Worm (Caenorhabditis elegans) whole organism, midembryonic: ENCODE data around the gene F37A8.1.

Source experiments
- T22C8.4 ChIP-seq: fragments of 200-800 bp; sonication (Bioruptor generic); IDR thresholded peaks from 2 replicates; pipeline ENCODE4 v1.3.6; 2022; ENCODE audit warnings: missing genetic modification characterization, missing compliant biosample characterization
- cog-1 ChIP-seq: sonication (generic microtip); optimal IDR thresholded peaks from 2 replicates; lab custom pipeline; 2016; ENCODE audit warnings: missing genetic modification characterization, missing compliant biosample characterization
- flt-1 ChIP-seq: fragments of 200-800 bp; sonication (Bioruptor generic); IDR thresholded peaks from 2 replicates; pipeline ENCODE4 v1.3.6; 2022; ENCODE audit warnings: missing genetic modification characterization, missing compliant biosample characterization
- klf-2 ChIP-seq: fragments of 200-800 bp; sonication (Bioruptor generic); conservative IDR thresholded peaks from 2 replicates; pipeline ENCODE4 v1.3.6; 2022; ENCODE audit warnings: missing genetic modification reagents, missing genetic modification characterization, missing compliant biosample characterization
- med-1 ChIP-seq: sonication (generic microtip); optimal IDR thresholded peaks from 2 replicates; lab custom pipeline; 2017; ENCODE audit warnings: missing genetic modification characterization, mild to moderate bottlenecking, missing compliant biosample characterization, antibody characterized with exemption, missing genetic modification reagents; ENCODE audit not compliant: insufficient read depth
- ref-1 ChIP-seq: fragments of 200-800 bp; sonication (Bioruptor generic); conservative IDR thresholded peaks from 2 replicates; pipeline ENCODE4 v1.3.6; 2022; ENCODE audit warnings: missing genetic modification reagents, missing genetic modification characterization, missing compliant biosample characterization
- tab-1 ChIP-seq: fragments of 200-800 bp; sonication (Bioruptor generic); IDR thresholded peaks from 2 replicates; pipeline ENCODE4 v1.3.6; 2022; ENCODE audit warnings: missing genetic modification characterization, missing compliant biosample characterization
- ztf-23 ChIP-seq: fragments of 200-800 bp; sonication (Bioruptor generic); IDR thresholded peaks from 2 replicates; pipeline ENCODE4 v1.3.6; 2022; ENCODE audit warnings: missing genetic modification reagents, missing genetic modification characterization, missing compliant biosample characterization
- ztf-29 ChIP-seq: fragments of 200-800 bp; sonication (Bioruptor generic); IDR thresholded peaks from 2 replicates; pipeline ENCODE4 v1.3.6; 2022; ENCODE audit warnings: missing genetic modification reagents, missing genetic modification characterization, missing compliant biosample characterization

Gene F37A8.1

DNA sequence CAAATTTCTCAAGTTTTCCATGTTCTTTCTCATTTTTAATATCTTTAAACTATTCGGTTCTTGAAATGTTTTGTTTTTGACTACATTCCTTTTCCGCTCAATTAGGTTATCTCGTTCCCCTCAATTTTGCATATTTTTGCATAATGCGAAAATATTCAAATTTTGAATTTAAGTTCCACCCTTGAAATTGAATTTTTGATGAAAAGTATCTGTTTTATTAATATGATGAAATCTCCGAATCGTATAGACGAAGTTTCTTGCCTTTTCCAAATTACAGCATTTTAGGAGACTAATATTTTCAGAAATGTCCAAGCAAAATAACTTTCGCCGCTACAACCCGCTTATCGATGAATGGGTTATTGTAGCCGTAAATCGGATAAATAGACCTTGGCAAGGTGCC is 9.7 kb upstream of the F37A8.1 start, which contains the start of gene ZK1058.3:
Gene ZK1058.3 (plus strand): TSS at position 301 of the 400 bp plus-strand sequence.
- TF ChIP-seq klf-2 (GFP tag; lab: Robert Waterston, UW), result no peak
- no peak for TF ChIP-seq tab-1 (GFP tag; lab: Robert Waterston, UW)
- TF ChIP-seq cog-1 (tag; lab: Kevin White, UChicago), result no peak
- TF ChIP-seq ref-1 (GFP tag; lab: Robert Waterston, UW), result no peak
- no peak for TF ChIP-seq med-1
- TF ChIP-seq flt-1, result no peak
- TF ChIP-seq ztf-23, result no peak
- TF ChIP-seq T22C8.4, result no peak
- no peak for TF ChIP-seq ztf-29 (GFP tag; lab: Robert Waterston, UW)

DNA sequence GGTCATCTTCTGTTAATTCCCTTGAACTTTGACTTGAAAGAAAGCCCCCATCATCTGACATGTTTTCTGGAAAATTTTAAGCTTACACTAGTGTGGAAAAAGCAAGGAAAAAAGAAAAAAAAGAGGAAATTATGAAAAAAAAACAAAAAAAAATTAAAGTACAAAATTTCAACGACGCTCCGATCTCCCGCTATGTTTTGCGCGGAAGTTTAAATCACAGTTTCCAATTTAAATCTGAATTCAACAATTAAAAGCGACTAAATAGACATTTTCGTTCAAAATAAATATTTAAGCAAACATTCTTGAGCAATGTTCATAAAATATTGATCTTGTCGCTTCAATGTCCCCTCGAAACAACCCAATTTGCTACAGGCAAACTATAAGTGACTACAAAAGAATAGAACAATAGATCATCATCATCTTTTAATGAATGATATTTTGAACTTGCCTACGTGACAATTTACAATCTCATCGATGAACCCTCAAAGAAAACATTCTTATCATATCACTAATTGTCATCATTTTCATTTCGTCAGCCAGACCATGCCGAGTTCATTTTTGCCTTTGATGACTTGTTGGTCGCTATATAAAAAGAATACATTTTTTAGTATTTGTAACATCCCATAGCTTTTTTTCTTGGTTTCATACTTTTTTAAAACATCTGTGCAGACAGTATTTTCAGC is 6.4 kb upstream of the F37A8.1 start, which contains the start of the genes metl-6 and nit-1:
Gene metl-6 (minus strand): TSS at position 66 of the 683 bp plus-strand sequence.
Gene nit-1 (plus strand): TSS at position 562 of the 683 bp plus-strand sequence.
- no peak for TF ChIP-seq ref-1 (GFP tag; lab: Robert Waterston, UW)
- no peak for TF ChIP-seq cog-1 (tag; lab: Kevin White, UChicago)
- no peak for TF ChIP-seq flt-1
- no peak for TF ChIP-seq ztf-23
- TF ChIP-seq T22C8.4, result no peak
- TF ChIP-seq med-1, result no peak
- no peak for TF ChIP-seq tab-1 (GFP tag; lab: Robert Waterston, UW)
- TF ChIP-seq ztf-29 (GFP tag; lab: Robert Waterston, UW), result no peak
- no peak for TF ChIP-seq klf-2 (GFP tag; lab: Robert Waterston, UW)

DNA sequence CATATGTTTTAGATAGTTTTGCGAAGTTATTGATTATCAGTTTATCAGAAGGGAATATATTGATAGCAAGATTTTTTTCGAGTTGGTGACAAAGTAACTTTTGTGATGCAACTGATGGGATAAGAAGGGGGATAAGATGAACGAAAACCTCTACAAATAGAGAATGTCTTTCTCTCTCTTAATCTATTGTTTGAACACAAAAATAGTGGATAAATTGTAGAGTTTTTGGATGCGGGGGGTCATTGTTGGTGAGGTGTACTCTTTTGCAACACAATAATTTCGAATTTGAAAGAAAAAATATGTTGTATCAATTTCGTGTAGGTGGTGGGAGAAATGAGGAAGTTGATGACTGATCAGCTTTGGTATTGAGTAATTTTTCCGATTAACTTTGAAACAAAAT is 2.1 kb upstream of the F37A8.1 start, which contains the start of gene ZK1058.9:
Gene ZK1058.9 (minus strand): TSS at position 101 of the 400 bp plus-strand sequence.
- TF ChIP-seq ref-1 (GFP tag; lab: Robert Waterston, UW), result no peak
- TF ChIP-seq cog-1 (tag; lab: Kevin White, UChicago), result no peak
- TF ChIP-seq flt-1, result no peak
- TF ChIP-seq ztf-23, result no peak
- no peak for TF ChIP-seq tab-1 (GFP tag; lab: Robert Waterston, UW)
- TF ChIP-seq T22C8.4, result no peak
- TF ChIP-seq med-1, result no peak
- TF ChIP-seq ztf-29 (GFP tag; lab: Robert Waterston, UW), result no peak
- no peak for TF ChIP-seq klf-2 (GFP tag; lab: Robert Waterston, UW)

DNA sequence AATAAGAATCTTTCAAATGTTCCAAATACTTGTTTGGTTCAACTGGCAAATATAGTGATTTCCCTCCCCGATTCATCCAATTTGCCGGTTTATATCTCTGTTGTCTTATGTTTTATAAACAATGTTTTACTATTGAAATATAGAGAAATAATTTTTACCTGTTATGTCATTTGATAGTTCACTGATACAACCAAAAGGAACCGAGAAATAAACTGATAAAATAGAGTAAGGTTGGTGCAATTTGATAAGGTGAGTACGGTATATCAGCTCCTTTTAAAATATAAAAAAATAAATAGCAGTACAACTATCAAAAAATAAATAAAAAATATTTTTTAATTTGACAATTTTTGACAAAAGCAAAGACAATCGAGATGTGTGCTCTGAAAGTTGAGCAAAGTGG is 1.4 kb upstream of the F37A8.1 start:
- TF ChIP-seq tab-1 (GFP tag; lab: Robert Waterston, UW), result no peak
- TF ChIP-seq klf-2 (GFP tag; lab: Robert Waterston, UW), result no peak
- TF ChIP-seq ztf-23, result no peak
- TF ChIP-seq ztf-29 (GFP tag; lab: Robert Waterston, UW), result no peak
- TF ChIP-seq ref-1 (GFP tag; lab: Robert Waterston, UW), result no peak
- no peak for TF ChIP-seq med-1
- TF ChIP-seq cog-1 (tag; lab: Kevin White, UChicago), result no peak
- no peak for TF ChIP-seq T22C8.4
- TF ChIP-seq flt-1, result no peak

DNA sequence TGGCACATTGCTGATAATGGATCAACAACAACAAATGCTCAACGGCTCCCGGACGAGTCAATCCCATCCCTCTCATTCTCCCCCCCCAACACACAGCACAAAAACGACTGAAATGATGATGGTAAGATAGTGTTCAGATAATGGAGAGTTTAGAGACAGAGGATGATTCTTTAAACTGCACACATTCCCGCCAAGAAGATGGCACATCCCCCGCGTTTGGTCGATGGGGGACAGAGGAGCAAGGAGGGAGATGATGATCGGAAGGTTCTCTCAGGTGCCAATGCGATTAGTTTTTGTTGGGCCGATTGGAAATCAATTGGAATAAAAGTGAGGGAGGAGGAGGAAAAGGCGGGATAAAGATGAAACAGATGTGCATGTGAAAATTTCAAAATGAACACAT is 786 bp upstream of the F37A8.1 start:
- TF ChIP-seq ztf-23, result no peak
- TF ChIP-seq klf-2 (GFP tag; lab: Robert Waterston, UW), result no peak
- TF ChIP-seq ref-1 (GFP tag; lab: Robert Waterston, UW), result no peak
- TF ChIP-seq cog-1 (tag; lab: Kevin White, UChicago), result no peak
- no peak for TF ChIP-seq med-1
- TF ChIP-seq flt-1, result no peak
- no peak for TF ChIP-seq ztf-29 (GFP tag; lab: Robert Waterston, UW)
- no peak for TF ChIP-seq T22C8.4
- no peak for TF ChIP-seq tab-1 (GFP tag; lab: Robert Waterston, UW)

DNA sequence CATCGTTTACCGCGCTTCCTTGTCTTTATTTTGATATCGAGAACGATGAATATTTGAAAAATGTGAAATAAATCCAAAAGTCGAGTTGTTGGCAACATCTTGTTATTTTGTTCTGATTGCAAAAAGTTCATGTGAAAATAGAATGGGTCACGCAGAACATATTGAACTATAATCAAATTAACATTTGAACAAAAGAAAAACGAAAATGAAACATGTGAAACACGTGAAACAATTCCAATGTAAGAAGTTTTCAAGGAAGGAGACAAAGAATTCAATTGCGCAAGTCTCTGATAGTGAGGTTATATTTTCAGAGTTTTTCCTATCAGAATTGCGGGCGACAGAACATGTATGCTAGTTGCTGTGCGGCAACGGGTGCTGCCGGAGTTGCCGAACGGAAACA is 3.2 kb downstream of the F37A8.1 start, which contains the start of gene F37A8.2:
Gene F37A8.2 (minus strand): TSS at position 101 of the 400 bp plus-strand sequence.
- TF ChIP-seq cog-1 (tag; lab: Kevin White, UChicago) (no peak), ztf-23 (no peak), klf-2 (GFP tag; lab: Robert Waterston, UW) (no peak), T22C8.4 (no peak), tab-1 (GFP tag; lab: Robert Waterston, UW) (no peak), ref-1 (GFP tag; lab: Robert Waterston, UW) (no peak)

DNA sequence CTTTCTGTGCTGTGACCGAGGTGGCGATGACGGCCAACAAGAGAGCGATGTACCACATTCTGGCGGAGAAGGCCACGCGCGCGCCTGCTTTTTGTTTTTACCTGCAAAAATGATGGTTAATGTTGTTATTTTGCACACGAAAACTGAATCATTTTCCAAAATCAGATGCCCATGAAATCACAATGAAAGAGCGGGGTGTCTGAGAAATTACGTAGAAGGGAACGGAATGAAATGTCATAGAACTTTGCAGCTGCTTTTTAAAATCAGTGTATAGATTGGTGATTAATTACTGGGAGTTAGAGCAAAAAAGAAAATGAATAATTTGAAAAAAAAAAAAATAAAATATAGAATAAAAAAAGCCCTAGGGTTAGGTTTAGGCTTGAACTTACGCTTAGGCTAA is 7.6 kb downstream of the F37A8.1 start, which contains the start of gene npl-10:
Gene npl-10 (minus strand): TSS at position 101 of the 400 bp plus-strand sequence.
- no peak for TF ChIP-seq flt-1
- TF ChIP-seq ztf-29 (GFP tag; lab: Robert Waterston, UW), result no peak
- TF ChIP-seq klf-2 (GFP tag; lab: Robert Waterston, UW), result no peak
- no peak for TF ChIP-seq ztf-23
- no peak for TF ChIP-seq ref-1 (GFP tag; lab: Robert Waterston, UW)
- no peak for TF ChIP-seq T22C8.4
- no peak for TF ChIP-seq med-1
- TF ChIP-seq cog-1 (tag; lab: Kevin White, UChicago), result no peak
- no peak for TF ChIP-seq tab-1 (GFP tag; lab: Robert Waterston, UW)

DNA sequence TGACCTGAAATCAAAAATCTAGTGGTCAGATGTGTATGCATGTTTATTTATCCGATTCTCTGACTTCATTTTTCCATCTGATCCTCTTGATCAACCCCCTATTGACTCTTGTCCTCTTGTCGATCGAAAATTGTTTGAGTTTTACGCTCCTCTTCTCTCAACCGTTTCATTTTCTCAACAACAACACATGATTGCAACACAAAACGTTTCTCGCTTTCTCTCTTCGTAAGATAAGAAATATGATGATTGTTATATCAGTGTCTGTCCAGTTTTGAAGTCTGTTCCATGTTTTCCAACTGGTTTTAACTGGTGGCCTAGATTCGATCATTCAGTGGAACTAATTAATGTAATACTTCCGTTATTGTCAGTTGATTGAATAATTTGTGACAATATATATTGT is 23.8 kb downstream of the F37A8.1 start:
- no peak for TF ChIP-seq T22C8.4
- TF ChIP-seq ztf-29 (GFP tag; lab: Robert Waterston, UW), result no peak
- TF ChIP-seq klf-2 (GFP tag; lab: Robert Waterston, UW), result no peak
- TF ChIP-seq flt-1, result no peak
- TF ChIP-seq cog-1 (tag; lab: Kevin White, UChicago), result no peak
- no peak for TF ChIP-seq ref-1 (GFP tag; lab: Robert Waterston, UW)
- TF ChIP-seq med-1, result no peak
- no peak for TF ChIP-seq tab-1 (GFP tag; lab: Robert Waterston, UW)
- no peak for TF ChIP-seq ztf-23

DNA sequence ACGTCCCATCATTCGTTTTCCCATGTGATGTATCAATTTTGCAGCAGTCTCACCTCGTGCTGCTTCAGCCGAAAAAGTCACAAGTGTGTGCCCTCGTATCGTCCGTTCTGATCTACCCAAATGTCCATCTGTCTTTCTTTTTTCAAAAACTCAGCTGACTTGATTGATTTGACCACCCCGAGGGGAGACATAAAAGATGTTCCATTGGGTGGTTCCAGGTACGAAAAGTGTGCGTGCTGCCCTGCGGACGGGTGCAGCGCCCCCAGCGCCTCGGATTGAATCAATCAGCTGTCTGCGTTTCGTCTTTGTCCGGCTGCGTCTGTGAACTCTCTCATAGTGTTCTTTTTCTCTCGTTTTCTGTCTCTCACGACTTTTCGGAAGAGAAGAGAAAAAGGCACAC is 25.0 kb downstream of the F37A8.1 start:
- TF ChIP-seq klf-2 (GFP tag; lab: Robert Waterston, UW) (no peak), ref-1 (GFP tag; lab: Robert Waterston, UW) (no peak), cog-1 (tag; lab: Kevin White, UChicago) (no peak), tab-1 (GFP tag; lab: Robert Waterston, UW) (no peak), ztf-23 (no peak), ztf-29 (GFP tag; lab: Robert Waterston, UW) (no peak), med-1 (no peak), flt-1 (no peak), T22C8.4 (no peak)
